Worm (Caenorhabditis elegans): Measurements from ENCODE around the gene C23H5.15.

- TF ChIP-seq hmg-4 (GFP tag; optimal IDR thresholded peaks at IDR 0.05) (no peak), ama-1 (optimal IDR thresholded peaks at IDR 0.05) (no peak), pes-1 (GFP tag; IDR thresholded peaks at IDR 0.05) (no peak), scrt-1 (GFP tag; IDR thresholded peaks at IDR 0.05) (no peak), ceh-36 (tag; optimal IDR thresholded peaks at IDR 0.05) (no peak)
These were observed 43.7 kb downstream of the C23H5.15 start, which contains the start of gene R05C11.2 for ce11 chrIV:2059011-2059410.
